Worm (Caenorhabditis elegans) whole organism, dauer: ENCODE data around the gene srh-21.

ENCODE experiments used
- unc-62 ChIP-seq: sonication (generic microtip); optimal IDR thresholded peaks from 2 replicates; lab custom pipeline; 2017; ENCODE audit warnings: missing biosample characterization, missing genetic modification reagents, missing genetic modification characterization

Gene srh-21

ce11 chrV:4951434-4951833 is 25.0 kb downstream of the srh-21 start, which contains the start of gene str-207:
TSS of gene str-207 (plus strand) at chrV:4951734.
- TF ChIP-seq unc-62: no peak

ce11 chrV:4956529-4956928 is 30.1 kb downstream of the srh-21 start, which contains the start of gene str-208:
TSS of gene str-208 (plus strand) at chrV:4956829.
- TF ChIP-seq unc-62: no peak

ce11 chrV:4957619-4958018 is 31.1 kb downstream of the srh-21 start:
- no peak for TF ChIP-seq unc-62

ce11 chrV:4960686-4961085 is 34.2 kb downstream of the srh-21 start:
- TF ChIP-seq unc-62: no peak

- TF ChIP-seq unc-62: no peak
These were observed 36.5 kb downstream of the srh-21 start, which contains the start of gene tam-1 for ce11 chrV:4962968-4963367. TSS of gene tam-1 (minus strand) at chrV:4963102.

- no peak for TF ChIP-seq unc-62
These were observed 37.1 kb downstream of the srh-21 start for ce11 chrV:4963606-4964005.

ce11 chrV:4964020-4964635 is 37.7 kb downstream of the srh-21 start:
- no peak for TF ChIP-seq unc-62

- TF ChIP-seq unc-62: no peak
These were observed 38.4 kb downstream of the srh-21 start for ce11 chrV:4964671-4965420.

ce11 chrV:4965790-4966189 is 39.3 kb downstream of the srh-21 start:
- no peak for TF ChIP-seq unc-62

ce11 chrV:4967238-4967637 is 40.8 kb downstream of the srh-21 start:
- no peak for TF ChIP-seq unc-62

ce11 chrV:4968775-4969174 is 42.3 kb downstream of the srh-21 start:
- TF ChIP-seq unc-62: no peak

- TF ChIP-seq unc-62: no peak
These were observed 43.0 kb downstream of the srh-21 start for ce11 chrV:4969503-4969902.

- no peak for TF ChIP-seq unc-62
These were observed 46.5 kb downstream of the srh-21 start, which contains the start of gene srsx-9 for ce11 chrV:4972943-4973342. TSS of gene srsx-9 (minus strand) at chrV:4973043.

ce11 chrV:4974677-4975076 is 48.2 kb downstream of the srh-21 start, which contains the start of gene srsx-10:
TSS of gene srsx-10 (minus strand) at chrV:4974777.
- TF ChIP-seq unc-62: no peak

- no peak for TF ChIP-seq unc-62
These were observed 48.7 kb downstream of the srh-21 start, which contains the start of gene F26G5.1 for ce11 chrV:4975140-4975539. TSS of gene F26G5.1 (plus strand) at chrV:4975478.

ce11 chrV:4977539-4977938 is 51.1 kb downstream of the srh-21 start:
- no peak for TF ChIP-seq unc-62
